Comparison of ENCODE assay signal across 4 fruit fly cellular contexts in the genomic region with DNA sequence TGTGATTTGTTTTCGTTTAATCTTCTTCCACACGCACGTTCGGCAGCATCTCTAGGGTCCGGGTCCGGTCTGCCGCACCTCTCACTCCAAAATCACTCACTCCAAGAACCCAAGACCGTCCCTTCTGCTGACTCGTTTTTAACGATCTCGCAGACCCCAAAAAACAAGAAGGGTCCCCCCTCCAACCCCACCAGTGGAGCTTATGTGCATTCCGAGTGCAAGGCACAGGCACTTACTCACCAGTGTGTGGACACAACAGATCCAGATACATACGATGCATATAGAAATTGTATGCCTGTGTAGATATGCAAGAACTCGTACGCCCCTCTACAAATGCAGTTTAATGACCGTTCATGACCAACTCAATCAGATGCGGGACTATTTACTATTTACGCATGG.
TF ChIP-seq lines count a peak whose summit lies in the region.

No protein-coding gene starts in this region.

- no peak for TF ChIP-seq CTCF in whole organism, embryonic (GFP tag; optimal IDR thresholded peaks at IDR 0.05; lab: Kevin White, UChicago)

TF ChIP-seq in whole organism, embryonic, 481 proteins besides CTCF, POLR2A, EP300 and RAD21 (continues in another document):
- TF ChIP-seq CG10979 (tag; optimal IDR thresholded peaks at IDR 0.05; lab: Kevin White, UChicago) (no peak), oc (tag; optimal IDR thresholded peaks at IDR 0.05; lab: Kevin White, UChicago) (peak; percentile 14), seq (GFP tag; IDR thresholded peaks at IDR 0.05; lab: Robert Waterston, UW) (no peak), CG33557 (GFP tag; optimal IDR thresholded peaks at IDR 0.05; lab: Kevin White, UChicago) (no peak), CG43689 (GFP tag; IDR thresholded peaks at IDR 0.05; lab: Robert Waterston, UW) (no peak), scrt (GFP tag; optimal IDR thresholded peaks at IDR 0.05; lab: Kevin White, UChicago) (no peak), CG10274 (GFP tag; optimal IDR thresholded peaks at IDR 0.05; lab: Kevin White, UChicago) (no peak), CG15073 (GFP tag; optimal IDR thresholded peaks at IDR 0.05; lab: Kevin White, UChicago) (no peak), CG7745 (tag; optimal IDR thresholded peaks at IDR 0.05; lab: Kevin White, UChicago) (no peak), Xbp1 (GFP tag; optimal IDR thresholded peaks at IDR 0.05; lab: Kevin White, UChicago) (no peak), lilli (GFP tag; optimal IDR thresholded peaks at IDR 0.05; lab: Kevin White, UChicago) (no peak), CG15696 (tag; optimal IDR thresholded peaks at IDR 0.05; lab: Kevin White, UChicago) (no peak), tup (GFP tag; optimal IDR thresholded peaks at IDR 0.05; lab: Kevin White, UChicago) (no peak), Elba2 (GFP tag; optimal IDR thresholded peaks at IDR 0.05; lab: Kevin White, UChicago) (no peak), CG16863 (GFP tag; optimal IDR thresholded peaks at IDR 0.05; lab: Kevin White, UChicago) (no peak), CG17829 (tag; optimal IDR thresholded peaks at IDR 0.05; lab: Kevin White, UChicago) (no peak), HmgD (GFP tag; optimal IDR thresholded peaks at IDR 0.05; lab: Kevin White, UChicago) (no peak), ac (GFP tag; optimal IDR thresholded peaks at IDR 0.05; lab: Kevin White, UChicago) (no peak), CG10654 (GFP tag; optimal IDR thresholded peaks at IDR 0.05; lab: Kevin White, UChicago) (no peak), E2f2 (GFP tag; IDR thresholded peaks at IDR 0.05; lab: Robert Waterston, UW) (no peak), CG4404 (GFP tag; IDR thresholded peaks at IDR 0.05; lab: Robert Waterston, UW) (no peak), sisA (GFP tag; IDR thresholded peaks at IDR 0.05; lab: Robert Waterston, UW) (no peak), trh (GFP tag; optimal IDR thresholded peaks at IDR 0.05; lab: Kevin White, UChicago) (no peak)

TF ChIP-seq in whole organism, prepupa, 60 proteins besides CTCF, POLR2A, EP300 and RAD21:
- TF ChIP-seq Gug (GFP tag; IDR thresholded peaks at IDR 0.05; lab: Robert Waterston, UW) = no peak
- no peak for TF ChIP-seq svp (GFP tag; lab: Kevin White, UChicago)
- peak; percentile 51; the same call in 1 of the 3 replicates for TF ChIP-seq CG6163 (GFP tag; IDR thresholded peaks at IDR 0.05; lab: Robert Waterston, UW)
- TF ChIP-seq ss (GFP tag; optimal IDR thresholded peaks at IDR 0.05; lab: Kevin White, UChicago) = peak in 1 of 2 experiments; percentile 58
- TF ChIP-seq CG4318 (GFP tag; optimal IDR thresholded peaks at IDR 0.05; lab: Kevin White, UChicago) = no peak
- TF ChIP-seq CG6854 (GFP tag; optimal IDR thresholded peaks at IDR 0.05; lab: Kevin White, UChicago) = peak; percentile 31
- TF ChIP-seq CG1621 (tag; optimal IDR thresholded peaks at IDR 0.05; lab: Kevin White, UChicago) = peak; percentile 70
- TF ChIP-seq CG11902 (GFP tag; optimal IDR thresholded peaks at IDR 0.05; lab: Kevin White, UChicago) = no peak
- TF ChIP-seq Met (GFP tag; optimal IDR thresholded peaks at IDR 0.05; lab: Kevin White, UChicago) = no peak
- TF ChIP-seq fkh (GFP tag; optimal IDR thresholded peaks at IDR 0.05; lab: Kevin White, UChicago) = peak; percentile 9
- TF ChIP-seq Sox15 (GFP tag; optimal IDR thresholded peaks at IDR 0.05; lab: Kevin White, UChicago) = no peak
- peak; percentile 3 for TF ChIP-seq vri (GFP tag; optimal IDR thresholded peaks at IDR 0.05; lab: Kevin White, UChicago)

TF ChIP-seq in whole organism, pupa, 21 proteins besides CTCF, POLR2A, EP300 and RAD21:
- TF ChIP-seq fd96Ca (GFP tag; IDR thresholded peaks at IDR 0.05; lab: Robert Waterston, UW) = peak; percentile 73
- no peak for TF ChIP-seq CG17806 (tag; optimal IDR thresholded peaks at IDR 0.05; lab: Kevin White, UChicago)
- TF ChIP-seq CG14655 (GFP tag; optimal IDR thresholded peaks at IDR 0.05; lab: Kevin White, UChicago) = no peak
- 0 out of 3 replicates have a peak, but pooled peaks have one; percentile 38 for TF ChIP-seq CG4496 (GFP tag; IDR thresholded peaks at IDR 0.05; lab: Robert Waterston, UW)
- peak; percentile 98 for TF ChIP-seq EcR (GFP tag; optimal IDR thresholded peaks at IDR 0.05; lab: Kevin White, UChicago)
- no peak for TF ChIP-seq CG15710 (tag; optimal IDR thresholded peaks at IDR 0.05; lab: Kevin White, UChicago)
- no peak for TF ChIP-seq CG9948 (tag; optimal IDR thresholded peaks at IDR 0.05; lab: Kevin White, UChicago)
- TF ChIP-seq rn (GFP tag; IDR thresholded peaks at IDR 0.05; lab: Robert Waterston, UW) = no peak
- no peak for TF ChIP-seq gl (tag; optimal IDR thresholded peaks at IDR 0.05; lab: Kevin White, UChicago)
- no peak for TF ChIP-seq Pif1A (GFP tag; optimal IDR thresholded peaks at IDR 0.05; lab: Kevin White, UChicago)
- TF ChIP-seq D1 (tag; optimal IDR thresholded peaks at IDR 0.05; lab: Kevin White, UChicago) = no peak
- TF ChIP-seq CG32121 (GFP tag; IDR thresholded peaks at IDR 0.05; lab: Robert Waterston, UW) = peak; percentile 39
- no peak for TF ChIP-seq CG8301 (tag; optimal IDR thresholded peaks at IDR 0.05; lab: Kevin White, UChicago)
- no peak for TF ChIP-seq CG12605 (GFP tag; IDR thresholded peaks at IDR 0.05; lab: Robert Waterston, UW)
- no peak for TF ChIP-seq Snoo (tag; optimal IDR thresholded peaks at IDR 0.05; lab: Kevin White, UChicago)
- no peak for TF ChIP-seq Pif1B (GFP tag; optimal IDR thresholded peaks at IDR 0.05; lab: Kevin White, UChicago)
- peak; percentile 3 for TF ChIP-seq CG13204 (GFP tag; optimal IDR thresholded peaks at IDR 0.05; lab: Kevin White, UChicago)
- 0 out of 2 replicates have a peak, but pooled peaks have one; percentile 24 for TF ChIP-seq Ets98B (GFP tag; IDR thresholded peaks at IDR 0.05; lab: Robert Waterston, UW)
- TF ChIP-seq CG8159 (tag; optimal IDR thresholded peaks at IDR 0.05; lab: Kevin White, UChicago) = no peak

TF ChIP-seq in whole organism, wandering third instar larva, 38 proteins besides CTCF, POLR2A, EP300 and RAD21:
- TF ChIP-seq Mio (GFP tag; optimal IDR thresholded peaks at IDR 0.05; lab: Kevin White, UChicago) (no peak), dl (GFP tag; optimal IDR thresholded peaks at IDR 0.05; lab: Kevin White, UChicago; ENCODE audit: insufficient read depth in 1 of 2, partially characterized antibody in 2 of 2) (peak in 1 of 2 experiments; percentile 49), Myc (optimal IDR thresholded peaks at IDR 0.05; lab: Kevin White, UChicago) (no peak), Dif (GFP tag; optimal IDR thresholded peaks at IDR 0.05; lab: Kevin White, UChicago; ENCODE audit: partially characterized antibody) (peak; percentile 79), Rel (GFP tag; optimal IDR thresholded peaks at IDR 0.05; lab: Kevin White, UChicago) (no peak), Rel (tag; optimal IDR thresholded peaks at IDR 0.05; lab: Kevin White, UChicago) (no peak), dsf (GFP tag; optimal IDR thresholded peaks at IDR 0.05; lab: Kevin White, UChicago; ENCODE audit: borderline replicate concordance) (no peak), CG32264 (GFP tag; optimal IDR thresholded peaks at IDR 0.05; lab: Kevin White, UChicago) (no peak), HLH106 (tag; optimal IDR thresholded peaks at IDR 0.05; lab: Kevin White, UChicago) (no peak), CrebA (GFP tag; optimal IDR thresholded peaks at IDR 0.05; lab: Kevin White, UChicago; ENCODE audit: borderline replicate concordance) (peak; percentile 5), psq (GFP tag; optimal IDR thresholded peaks at IDR 0.05; lab: Kevin White, UChicago) (peak; percentile 47), brk (GFP tag; optimal IDR thresholded peaks at IDR 0.05; lab: Kevin White, UChicago) (no peak), dmrt93B (GFP tag; optimal IDR thresholded peaks at IDR 0.05; lab: Kevin White, UChicago) (no peak), ey (GFP tag; optimal IDR thresholded peaks at IDR 0.05; lab: Kevin White, UChicago) (no peak), jim (GFP tag; optimal IDR thresholded peaks at IDR 0.05; lab: Kevin White, UChicago) (no peak), Hr78 (GFP tag; optimal IDR thresholded peaks at IDR 0.05; lab: Kevin White, UChicago) (no peak), usp (GFP tag; optimal IDR thresholded peaks at IDR 0.05; lab: Kevin White, UChicago) (no peak), sage (GFP tag; optimal IDR thresholded peaks at IDR 0.05; lab: Kevin White, UChicago) (no peak), rgr (GFP tag; optimal IDR thresholded peaks at IDR 0.05; lab: Kevin White, UChicago) (no peak), N (GFP tag; optimal IDR thresholded peaks at IDR 0.05; lab: Kevin White, UChicago) (no peak), Hr83 (GFP tag; optimal IDR thresholded peaks at IDR 0.05; lab: Kevin White, UChicago; ENCODE audit: poor library complexity, severe bottlenecking) (peak; percentile 72), Vsx2 (GFP tag; optimal IDR thresholded peaks at IDR 0.05; lab: Kevin White, UChicago; ENCODE audit: partially characterized antibody) (peak; percentile 79), Dfd (GFP tag; optimal IDR thresholded peaks at IDR 0.05; lab: Kevin White, UChicago) (no peak), tai (GFP tag; optimal IDR thresholded peaks at IDR 0.05; lab: Kevin White, UChicago) (no peak), Sp1 (GFP tag; optimal IDR thresholded peaks at IDR 0.05; lab: Kevin White, UChicago) (no peak), sv (GFP tag; optimal IDR thresholded peaks at IDR 0.05; lab: Kevin White, UChicago) (no peak), woc (GFP tag; optimal IDR thresholded peaks at IDR 0.05; lab: Kevin White, UChicago) (no peak), fru (GFP tag; optimal IDR thresholded peaks at IDR 0.05; lab: Kevin White, UChicago) (peak; percentile 64), br (GFP tag; optimal IDR thresholded peaks at IDR 0.05; lab: Kevin White, UChicago) (peak; percentile 3), CG9705 (GFP tag; optimal IDR thresholded peaks at IDR 0.05; lab: Kevin White, UChicago) (no peak)
